Fruit fly (Drosophila melanogaster) whole organism, embryonic: ENCODE measurements around the gene CG12171.
A peak's percentile ranks its signal among the peaks of the same experiment; 100 is the strongest.

Source experiments
- ATbp ChIP-seq: fragments of 200-800 bp; sonication (Bioruptor generic); optimal IDR thresholded peaks from 2 replicates; lab custom pipeline; 2017; ENCODE audit warnings: missing biosample characterization, mild to moderate bottlenecking, missing genetic modification characterization, missing genetic modification reagents
- CG10543 ChIP-seq: fragments of 200-800 bp; sonication (Bioruptor generic); optimal IDR thresholded peaks from 3 replicates; lab custom pipeline; 2017; ENCODE audit warnings: missing biosample characterization, mild to moderate bottlenecking, missing genetic modification characterization, moderate library complexity
- CG11560 ChIP-seq: fragments of 200-800 bp; sonication (Bioruptor generic); IDR thresholded peaks from 3 replicates; pipeline ENCODE4 v1.3.6; 2022; ENCODE audit warnings: missing biosample characterization, missing genetic modification characterization
- CG12071 ChIP-seq: fragments of 200-800 bp; sonication (Bioruptor generic); optimal IDR thresholded peaks from 3 replicates; lab custom pipeline; 2018; ENCODE audit warnings: missing biosample characterization, mild to moderate bottlenecking, missing genetic modification characterization
- CG12236 ChIP-seq: fragments of 200-800 bp; sonication (Bioruptor generic); optimal IDR thresholded peaks from 2 replicates; lab custom pipeline; 2016; ENCODE audit warnings: missing biosample characterization, missing genetic modification characterization
- CG14050 ChIP-seq: fragments of 200-800 bp; sonication (Bioruptor generic); IDR thresholded peaks from 3 replicates; pipeline ENCODE4 v1.3.6; 2022; ENCODE audit warnings: missing biosample characterization, missing genetic modification characterization
- CG15514 ChIP-seq: fragments of 200-800 bp; sonication (Bioruptor generic); optimal IDR thresholded peaks from 3 replicates; lab custom pipeline; 2017; ENCODE audit warnings: missing biosample characterization, missing genetic modification characterization, mild to moderate bottlenecking, moderate library complexity, missing genetic modification reagents
- CG17359 ChIP-seq: fragments of 200-800 bp; sonication (Bioruptor generic); optimal IDR thresholded peaks from 3 replicates; lab custom pipeline; 2018; ENCODE audit warnings: missing biosample characterization, mild to moderate bottlenecking, missing genetic modification characterization, moderate library complexity
- CG2678 ChIP-seq: fragments of 200-800 bp; sonication (Bioruptor generic); optimal IDR thresholded peaks from 3 replicates; lab custom pipeline; 2019; ENCODE audit warnings: missing biosample characterization, mild to moderate bottlenecking, missing genetic modification characterization, moderate library complexity
- CG34422 ChIP-seq: fragments of 200-800 bp; sonication (Bioruptor generic); IDR thresholded peaks from 3 replicates; pipeline ENCODE4 v1.3.6; 2022; ENCODE audit warnings: missing biosample characterization, missing genetic modification characterization
- CG4360 ChIP-seq: fragments of 200-800 bp; sonication (Bioruptor generic); IDR thresholded peaks from 2 replicates; pipeline ENCODE4 v1.3.6; 2022; ENCODE audit warnings: missing biosample characterization, missing genetic modification characterization
- CG43689 ChIP-seq: fragments of 200-800 bp; sonication (Bioruptor generic); IDR thresholded peaks from 2 replicates; pipeline ENCODE4 v1.3.6; 2022; ENCODE audit warnings: missing biosample characterization, missing genetic modification characterization
- CG4404 ChIP-seq: fragments of 200-800 bp; sonication (Bioruptor generic); IDR thresholded peaks from 2 replicates; pipeline ENCODE4 v1.3.6; 2022; ENCODE audit warnings: missing biosample characterization, missing genetic modification characterization
- CG8281 ChIP-seq: fragments of 200-800 bp; sonication (Bioruptor generic); optimal IDR thresholded peaks from 2 replicates; lab custom pipeline; 2018; ENCODE audit warnings: missing biosample characterization, mild to moderate bottlenecking, missing genetic modification characterization, moderate library complexity
- CG8924 ChIP-seq: fragments of 200-800 bp; optimal IDR thresholded peaks from 3 replicates; lab custom pipeline; 2019; ENCODE audit warnings: missing biosample characterization, mild to moderate bottlenecking, missing genetic modification characterization, moderate library complexity
- CG9215 ChIP-seq: fragments of 200-800 bp; sonication (Bioruptor generic); IDR thresholded peaks from 2 replicates; pipeline ENCODE4 v1.3.6; 2022; ENCODE audit warnings: missing biosample characterization, missing genetic modification characterization
- D ChIP-seq, 2 experiments: fragments of 200-800 bp in 1 of 2; fragments of >200 bp in 1 of 2; sonication (Bioruptor generic) in 1 of 2; optimal IDR thresholded peaks; 2 replicates in 1 of 2; 3 replicates in 1 of 2; lab custom pipeline; 2017; ENCODE audit warnings: mild to moderate bottlenecking in 1 of 2, missing biosample characterization in 1 of 2, missing genetic modification characterization in 1 of 2, missing genetic modification reagents in 1 of 2
- Dref ChIP-seq: fragments of 200-800 bp; sonication (Bioruptor generic); IDR thresholded peaks from 2 replicates; pipeline ENCODE4 v1.3.6; 2022; ENCODE audit warnings: missing biosample characterization, missing genetic modification characterization
- E2f2 ChIP-seq: fragments of 200-800 bp; sonication (Bioruptor generic); IDR thresholded peaks from 2 replicates; pipeline ENCODE4 v1.3.6; 2022; ENCODE audit warnings: missing biosample characterization, missing genetic modification characterization
- Ets97D ChIP-seq: fragments of 200-800 bp; sonication (Bioruptor generic); optimal IDR thresholded peaks from 3 replicates; lab custom pipeline; 2016; ENCODE audit warnings: missing biosample characterization, missing genetic modification characterization
- HLH3B ChIP-seq: fragments of 200-800 bp; sonication (Bioruptor generic); IDR thresholded peaks from 2 replicates; pipeline ENCODE4 v1.3.6; 2022; ENCODE audit warnings: missing biosample characterization, missing genetic modification characterization
- Mes4 ChIP-seq: fragments of 200-800 bp; sonication (Bioruptor generic); optimal IDR thresholded peaks from 2 replicates; lab custom pipeline; 2016; ENCODE audit warnings: missing biosample characterization, missing genetic modification characterization
- Pdp1 ChIP-seq, 2 experiments: fragments of 200-800 bp; sonication (Bioruptor generic); optimal IDR thresholded peaks; 3 replicates each; lab custom pipeline; 2016; ENCODE audit warnings: missing biosample characterization in 2 of 2, missing genetic modification characterization in 2 of 2, mild to moderate bottlenecking in 1 of 2, moderate library complexity in 1 of 2
- Ravus ChIP-seq: fragments of 200-800 bp; sonication (Bioruptor generic); IDR thresholded peaks from 2 replicates; pipeline ENCODE4 v1.3.6; 2022; ENCODE audit warnings: missing biosample characterization, missing genetic modification characterization
- Spps ChIP-seq: fragments of 200-800 bp; sonication (Bioruptor generic); optimal IDR thresholded peaks from 2 replicates; lab custom pipeline; 2018; ENCODE audit warnings: missing biosample characterization, mild to moderate bottlenecking, missing genetic modification characterization
- TFAM ChIP-seq: fragments of 200-800 bp; sonication (Bioruptor generic); optimal IDR thresholded peaks from 2 replicates; lab custom pipeline; 2017; ENCODE audit warnings: missing biosample characterization, missing genetic modification characterization, inconsistent platforms
- az2 ChIP-seq: fragments of 200-800 bp; sonication (Bioruptor generic); optimal IDR thresholded peaks from 3 replicates; lab custom pipeline; 2016; ENCODE audit warnings: missing biosample characterization, missing genetic modification characterization
- bigmax ChIP-seq: fragments of 200-800 bp; sonication (Bioruptor generic); optimal IDR thresholded peaks from 2 replicates; lab custom pipeline; 2018; ENCODE audit warnings: missing biosample characterization, mild to moderate bottlenecking, missing genetic modification characterization
- chinmo ChIP-seq: fragments of 200-800 bp; sonication (Bioruptor generic); IDR thresholded peaks from 4 replicates; pipeline ENCODE4 v1.3.6; 2022; ENCODE audit warnings: missing biosample characterization, missing genetic modification characterization; ENCODE audit not compliant: partially characterized antibody
- da ChIP-seq: fragments of 200-800 bp; sonication (Bioruptor generic); optimal IDR thresholded peaks from 2 replicates; lab custom pipeline; 2016; ENCODE audit warnings: missing biosample characterization, missing genetic modification characterization
- dpn ChIP-seq, 2 experiments: fragments of 200-800 bp; sonication (Bioruptor generic); optimal IDR thresholded peaks; 3 replicates each; lab custom pipeline; 2016; ENCODE audit warnings: missing biosample characterization in 2 of 2, missing genetic modification characterization in 2 of 2
- fd102C ChIP-seq: fragments of 200-800 bp; sonication (Bioruptor generic); optimal IDR thresholded peaks from 2 replicates; lab custom pipeline; 2018; ENCODE audit warnings: missing biosample characterization, mild to moderate bottlenecking, missing genetic modification characterization, moderate library complexity
- gsb ChIP-seq: fragments of 200-800 bp; sonication (Bioruptor generic); IDR thresholded peaks from 2 replicates; pipeline ENCODE4 v1.3.6; 2022; ENCODE audit warnings: missing biosample characterization, missing genetic modification characterization
- hb ChIP-seq: fragments of 200-800 bp; sonication (Bioruptor generic); IDR thresholded peaks from 3 replicates; pipeline ENCODE4 v1.3.6; 2022; ENCODE audit warnings: missing biosample characterization, missing genetic modification characterization; ENCODE audit not compliant: partially characterized antibody
- hbn ChIP-seq: fragments of 200-800 bp; sonication (Bioruptor generic); IDR thresholded peaks from 2 replicates; pipeline ENCODE4 v1.3.6; 2022; ENCODE audit warnings: missing biosample characterization, missing genetic modification characterization; ENCODE audit not compliant: partially characterized antibody
- her ChIP-seq: fragments of 200-800 bp; sonication (Bioruptor generic); optimal IDR thresholded peaks from 2 replicates; lab custom pipeline; 2016; ENCODE audit warnings: missing biosample characterization, missing genetic modification characterization
- jing ChIP-seq: fragments of 200-800 bp; sonication (Bioruptor generic); optimal IDR thresholded peaks from 2 replicates; lab custom pipeline; 2018; ENCODE audit warnings: missing biosample characterization, mild to moderate bottlenecking, missing genetic modification characterization
- lbe ChIP-seq: fragments of 200-800 bp; sonication (Bioruptor generic); optimal IDR thresholded peaks from 2 replicates; lab custom pipeline; 2016; ENCODE audit warnings: missing biosample characterization, mild to moderate bottlenecking, missing genetic modification characterization
- lola ChIP-seq, 3 experiments: fragments of >200 bp in 2 of 3; fragments of 200-800 bp in 1 of 3; sonication (Bioruptor generic) in 1 of 3; optimal IDR thresholded peaks; 2 replicates each; lab custom pipeline; 2017 to 2019; ENCODE audit warnings: missing biosample characterization in 3 of 3, missing genetic modification characterization in 3 of 3, mild to moderate bottlenecking in 1 of 3, moderate library complexity in 1 of 3
- mirr ChIP-seq: fragments of 200-800 bp; sonication (Bioruptor generic); optimal IDR thresholded peaks from 3 replicates; lab custom pipeline; 2018; ENCODE audit warnings: missing biosample characterization, mild to moderate bottlenecking, missing genetic modification characterization
- nau ChIP-seq: fragments of 200-800 bp; sonication (Bioruptor generic); optimal IDR thresholded peaks from 3 replicates; lab custom pipeline; 2017; ENCODE audit warnings: missing biosample characterization, mild to moderate bottlenecking, missing genetic modification characterization, missing genetic modification reagents
- prd ChIP-seq, 3 experiments: fragments of >200 bp in 2 of 3; fragments of 200-800 bp in 1 of 3; sonication (Bioruptor generic) in 1 of 3; optimal IDR thresholded peaks in 2 of 3; IDR thresholded peaks in 1 of 3; 2 replicates in 2 of 3; 3 replicates in 1 of 3; pipeline versions ENCODE4 v1.3.6 to Lab custom; 2017 to 2022; ENCODE audit warnings: missing biosample characterization in 1 of 3, missing genetic modification characterization in 1 of 3
- repo ChIP-seq: fragments of 200-800 bp; sonication (Bioruptor generic); optimal IDR thresholded peaks from 2 replicates; lab custom pipeline; 2016; ENCODE audit warnings: missing biosample characterization, missing genetic modification characterization
- schlank ChIP-seq: fragments of 200-800 bp; sonication (Bioruptor generic); optimal IDR thresholded peaks from 2 replicates; lab custom pipeline; 2018; ENCODE audit warnings: missing biosample characterization, mild to moderate bottlenecking, missing genetic modification characterization
- sens-2 ChIP-seq: fragments of 200-800 bp; sonication (Bioruptor generic); IDR thresholded peaks from 2 replicates; pipeline ENCODE4 v1.3.6; 2022; ENCODE audit warnings: missing biosample characterization, missing genetic modification characterization
- sug ChIP-seq: fragments of 200-800 bp; optimal IDR thresholded peaks from 2 replicates; lab custom pipeline; 2019; ENCODE audit warnings: missing biosample characterization, mild to moderate bottlenecking, missing genetic modification characterization, moderate library complexity
- vfl ChIP-seq: fragments of 200-800 bp; sonication (Bioruptor generic); optimal IDR thresholded peaks from 2 replicates; lab custom pipeline; 2016; ENCODE audit warnings: missing biosample characterization, missing genetic modification characterization

CG12171 gene

DNA sequence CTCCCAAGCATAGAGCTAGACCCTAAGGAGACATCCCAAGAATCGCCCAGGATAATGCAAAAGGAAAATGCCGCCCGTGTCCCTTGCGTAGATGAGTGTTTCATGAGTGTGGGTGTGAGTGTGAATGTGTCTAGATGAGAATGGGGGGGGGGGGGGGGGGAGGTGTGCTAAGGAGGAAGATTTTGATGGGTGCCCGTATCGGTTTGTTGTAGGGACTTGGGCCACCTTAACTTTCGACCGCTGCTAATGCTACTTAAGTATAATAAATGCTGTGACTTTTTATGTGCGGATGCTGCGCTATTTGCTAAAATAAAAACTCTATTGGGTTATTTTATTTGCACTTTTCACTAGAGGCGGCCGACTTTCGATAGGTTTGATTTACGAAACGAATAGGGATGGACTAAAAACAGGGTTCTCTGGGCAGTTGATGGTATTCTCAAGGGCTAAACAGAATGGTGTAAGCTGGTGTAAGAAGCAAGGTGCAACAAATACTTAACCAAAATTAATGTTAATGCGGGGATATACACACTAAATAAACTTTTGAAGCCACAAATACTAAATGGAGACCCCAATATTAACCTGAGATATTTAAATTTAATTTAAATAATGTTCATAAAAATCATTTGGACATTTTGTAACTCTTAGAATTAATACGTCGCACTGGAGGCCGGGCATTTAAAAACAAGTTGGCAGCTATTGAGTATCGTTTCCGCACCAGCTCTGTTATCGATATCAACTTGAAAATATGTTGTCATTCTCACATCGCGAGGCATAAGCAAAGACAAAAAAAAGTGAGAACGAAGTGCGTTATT, 35.7 kb downstream of the CG12171 start, which contains the start of the genes Xe7 and Atg17:
TSS of gene Xe7 (minus strand) at position 407 of the 812 bp plus-strand sequence.
TSS of gene Atg17 (plus strand) at position 786 of the 812 bp plus-strand sequence.
- peak; percentile 62 for TF ChIP-seq her (GFP tag; lab: Kevin White, UChicago)
- TF ChIP-seq Ravus (GFP tag; lab: Robert Waterston, UW), result peak; percentile 63
- peak; percentile 13 for TF ChIP-seq fd102C (GFP tag; lab: Kevin White, UChicago)
- peak; percentile 16 for TF ChIP-seq TFAM
- TF ChIP-seq CG10543 (GFP tag; lab: Kevin White, UChicago), result peak; percentile 96
- peak; percentile 76 for TF ChIP-seq gsb
- no peak for TF ChIP-seq bigmax (GFP tag; lab: Kevin White, UChicago)
- TF ChIP-seq vfl (GFP tag; lab: Kevin White, UChicago), result peak; percentile 91
- TF ChIP-seq lbe (GFP tag; lab: Kevin White, UChicago), result peak; percentile 72
- TF ChIP-seq schlank (tag; lab: Kevin White, UChicago), result peak; percentile 81
- TF ChIP-seq CG2678 (tag; lab: Kevin White, UChicago), result peak; percentile 94
- TF ChIP-seq CG12236 (GFP tag; lab: Kevin White, UChicago), result peak; percentile 53
- peak; percentile 91 for TF ChIP-seq az2
- no peak for TF ChIP-seq D (optimal IDR thresholded peaks at IDR 0.05; lab: Kevin White, UChicago)
- peak; percentile 80 for TF ChIP-seq D (GFP tag; optimal IDR thresholded peaks at IDR 0.05; lab: Kevin White, UChicago)
- peak; percentile 76 for TF ChIP-seq jing (GFP tag; lab: Kevin White, UChicago)
- peak; percentile 72 for TF ChIP-seq da
- peak; percentile 54 for TF ChIP-seq Spps (tag; lab: Kevin White, UChicago)
- TF ChIP-seq CG43689 (GFP tag; lab: Robert Waterston, UW), result peak; percentile 67; the same call in 1 of the 2 replicates
- peak; percentile 83 for TF ChIP-seq CG14050
- no peak for TF ChIP-seq hbn
- TF ChIP-seq CG34422 (GFP tag; lab: Robert Waterston, UW), result peak; percentile 91
- peak; percentile 89 for TF ChIP-seq CG17359
- peak; percentile 79 for TF ChIP-seq CG8281
- peak; percentile 79 for TF ChIP-seq Ets97D (GFP tag; lab: Kevin White, UChicago)
- peak; percentile 92 to 95 for TF ChIP-seq dpn (GFP tag; optimal IDR thresholded peaks at IDR 0.05; lab: Kevin White, UChicago)
- peak; percentile 69; the same call in 1 of the 2 replicates for TF ChIP-seq sens-2 (GFP tag; lab: Robert Waterston, UW)
- peak; percentile 96 for TF ChIP-seq CG4404 (GFP tag; lab: Robert Waterston, UW)
- peak; percentile 60; the same call in 1 of the 3 replicates for TF ChIP-seq hb
- peak; percentile 58 for TF ChIP-seq repo (GFP tag; lab: Kevin White, UChicago)
- TF ChIP-seq CG9215, result peak; percentile 96
- peak; percentile 89 for TF ChIP-seq CG11560 (tag; lab: Robert Waterston, UW)
- peak; percentile 64 for TF ChIP-seq E2f2 (GFP tag; lab: Robert Waterston, UW)
- TF ChIP-seq HLH3B (GFP tag; lab: Robert Waterston, UW), result peak; percentile 84
- peak in 1 of 3 experiments; percentile 89 for TF ChIP-seq lola (GFP tag; optimal IDR thresholded peaks at IDR 0.05; lab: Kevin White, UChicago)
- TF ChIP-seq Pdp1 (GFP tag; optimal IDR thresholded peaks at IDR 0.05; lab: Kevin White, UChicago), result peak; percentile 88 to 96
- TF ChIP-seq CG12071 (GFP tag; lab: Kevin White, UChicago), result peak; percentile 65
- TF ChIP-seq chinmo (GFP tag; lab: Robert Waterston, UW), result no peak
- TF ChIP-seq mirr, result peak; percentile 73
- peak; percentile 59 for TF ChIP-seq ATbp (GFP tag; lab: Kevin White, UChicago)
- peak; percentile 70 for TF ChIP-seq Dref (GFP tag; lab: Robert Waterston, UW)
- TF ChIP-seq CG15514 (GFP tag; lab: Kevin White, UChicago), result peak; percentile 85
- peak; percentile 61 for TF ChIP-seq Mes4 (GFP tag; lab: Kevin White, UChicago)
- TF ChIP-seq prd (optimal IDR thresholded peaks at IDR 0.05; lab: Kevin White, UChicago), result no peak
- TF ChIP-seq prd (GFP tag; IDR thresholded peaks at IDR 0.05; lab: Robert Waterston, UW), result peak; percentile 96
- peak; percentile 89 for TF ChIP-seq CG8924 (tag; lab: Kevin White, UChicago)
- TF ChIP-seq sug (tag; lab: Kevin White, UChicago), result peak; percentile 95
- no peak for TF ChIP-seq CG4360 (GFP tag; lab: Robert Waterston, UW)
- peak; percentile 44 for TF ChIP-seq nau (GFP tag; lab: Kevin White, UChicago)
